Fruit fly (Drosophila melanogaster) S2 (cell line): Measurements from ENCODE around the gene noc.

Experiments used
- CG8478 ChIP-seq: fragments of >200 bp; optimal IDR thresholded peaks from 2 replicates; lab custom pipeline; 2018
- CTCF ChIP-seq, 2 experiments: fragments of >200 bp; optimal IDR thresholded peaks; 2 replicates each; lab custom pipeline; 2018

DNA sequence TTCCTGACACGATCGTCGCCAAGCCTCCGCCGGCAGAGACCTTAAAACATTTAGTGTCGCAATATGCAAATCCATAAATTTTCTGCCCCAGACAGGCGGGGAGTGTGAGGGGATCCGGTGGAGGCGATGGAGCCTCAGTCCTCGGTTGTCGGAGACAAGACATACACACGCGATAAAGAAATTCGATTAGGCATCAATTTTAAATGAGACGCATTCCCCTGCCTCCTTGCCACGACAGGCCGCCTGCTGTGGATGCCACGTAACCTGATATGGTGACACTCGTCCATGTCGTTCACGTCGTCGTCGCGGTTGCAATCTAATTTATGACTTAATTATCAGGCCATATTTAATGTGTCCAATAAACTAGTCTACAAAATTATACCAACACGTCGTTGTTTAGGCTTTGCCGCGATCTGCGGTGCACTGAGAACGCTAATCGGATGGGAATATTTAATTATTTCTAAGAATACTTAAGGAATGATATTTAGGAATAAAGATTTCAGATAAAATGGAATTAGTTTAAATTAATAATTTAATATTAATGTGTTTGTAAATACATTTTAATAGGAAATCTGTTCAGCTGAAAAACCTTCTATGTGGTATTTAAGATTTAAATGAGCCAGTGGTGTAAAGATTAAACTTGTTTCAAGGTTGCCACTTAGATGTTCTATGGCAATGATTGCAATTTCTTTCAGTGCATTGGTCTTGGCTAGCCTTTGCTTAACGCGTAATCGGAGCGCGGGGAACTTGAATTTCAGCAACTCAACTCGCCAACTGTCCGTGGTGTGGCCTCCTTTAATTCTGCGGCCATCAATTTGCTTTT, 24.8 kb downstream of the noc start:
- TF ChIP-seq CTCF (optimal IDR thresholded peaks at IDR 0.05; lab: Kevin White, UChicago) (no peak), CG8478 (lab: Kevin White, UChicago) (no peak)
